Worm (Caenorhabditis elegans): ENCODE data around the gene gur-5.
A peak's percentile ranks its signal among the peaks of the same experiment; 100 is the strongest.

The gur-5 gene

ce11 chrII:5337495-5337840, 52.3 kb downstream of the gur-5 start:
- peak; percentile 7 for TF ChIP-seq nfya-1 (tag; optimal IDR thresholded peaks at IDR 0.05; ENCODE audit: insufficient read depth)
- TF ChIP-seq mdl-1 (tag; optimal IDR thresholded peaks at IDR 0.05) = no peak
- TF ChIP-seq fos-1 (tag; optimal IDR thresholded peaks at IDR 0.05) = peak; percentile 75
- no peak for TF ChIP-seq fkh-2 (tag; optimal IDR thresholded peaks at IDR 0.05)
- no peak for TF ChIP-seq zag-1 (tag; optimal IDR thresholded peaks at IDR 0.05)
- TF ChIP-seq ZK546.5 (tag; optimal IDR thresholded peaks at IDR 0.05) = no peak
- peak; percentile 38 for TF ChIP-seq pha-4 (tag; optimal IDR thresholded peaks at IDR 0.05)
- TF ChIP-seq ztf-11 (tag; optimal IDR thresholded peaks at IDR 0.05) = no peak
- no peak for TF ChIP-seq lsy-12 (tag; optimal IDR thresholded peaks at IDR 0.05)
- no peak for TF ChIP-seq elt-1 (tag; optimal IDR thresholded peaks at IDR 0.05)
- peak; percentile 55 for TF ChIP-seq elt-2 (tag; optimal IDR thresholded peaks at IDR 0.05)
- TF ChIP-seq jun-1 (tag; optimal IDR thresholded peaks at IDR 0.05) = peak; percentile 2
- TF ChIP-seq tbx-2 (tag; optimal IDR thresholded peaks at IDR 0.05) = no peak

ce11 chrII:5338301-5338700, 53.2 kb downstream of the gur-5 start:
- TF ChIP-seq tbx-2 (tag; optimal IDR thresholded peaks at IDR 0.05) (no peak), unc-62 (GFP tag; optimal IDR thresholded peaks at IDR 0.05) (no peak), nhr-28 (tag; optimal IDR thresholded peaks at IDR 0.05) (no peak), ZK546.5 (tag; optimal IDR thresholded peaks at IDR 0.05) (no peak), nfya-1 (tag; optimal IDR thresholded peaks at IDR 0.05; ENCODE audit: insufficient read depth) (peak; percentile 31), ztf-4 (tag; optimal IDR thresholded peaks at IDR 0.05) (no peak), fkh-2 (tag; optimal IDR thresholded peaks at IDR 0.05) (no peak), ama-1 (optimal IDR thresholded peaks at IDR 0.05) (no peak), pqm-1 (tag; optimal IDR thresholded peaks at IDR 0.05) (peak; percentile 48), unc-39 (tag; optimal IDR thresholded peaks at IDR 0.05) (no peak), nhr-43 (tag; optimal IDR thresholded peaks at IDR 0.05; ENCODE audit: poor library complexity, severe bottlenecking) (no peak), lin-15B (tag; optimal IDR thresholded peaks at IDR 0.05) (no peak), nhr-25 (tag; optimal IDR thresholded peaks at IDR 0.05) (no peak), hmg-11 (tag; optimal IDR thresholded peaks at IDR 0.05) (no peak), daf-12 (tag; optimal IDR thresholded peaks at IDR 0.05) (no peak), snpc-4 (tag; optimal IDR thresholded peaks at IDR 0.05) (peak; percentile 1), ceh-16 (tag; optimal IDR thresholded peaks at IDR 0.05) (no peak), aly-2 (tag; optimal IDR thresholded peaks at IDR 0.05) (no peak), ceh-82 (tag; optimal IDR thresholded peaks at IDR 0.05) (no peak), pha-4 (tag; optimal IDR thresholded peaks at IDR 0.05) (peak; percentile 98), eor-1 (tag; optimal IDR thresholded peaks at IDR 0.05) (no peak), elt-3 (tag; optimal IDR thresholded peaks at IDR 0.05) (no peak), sea-2 (GFP tag; optimal IDR thresholded peaks at IDR 0.05) (no peak), nhr-11 (tag; optimal IDR thresholded peaks at IDR 0.05) (no peak), nhr-237 (tag; optimal IDR thresholded peaks at IDR 0.05) (no peak), lsy-12 (tag; optimal IDR thresholded peaks at IDR 0.05) (no peak), nhr-76 (tag; optimal IDR thresholded peaks at IDR 0.05) (no peak), fos-1 (tag; optimal IDR thresholded peaks at IDR 0.05) (no peak), skn-1 (tag; optimal IDR thresholded peaks at IDR 0.05) (peak; percentile 63), elt-2 (tag; optimal IDR thresholded peaks at IDR 0.05) (peak; percentile 85), nhr-67 (tag; optimal IDR thresholded peaks at IDR 0.05) (no peak), jun-1 (tag; optimal IDR thresholded peaks at IDR 0.05) (peak; percentile 78), ceh-9 (tag; optimal IDR thresholded peaks at IDR 0.05) (no peak), nhr-77 (tag; optimal IDR thresholded peaks at IDR 0.05) (no peak), fkh-10 (GFP tag; optimal IDR thresholded peaks at IDR 0.05) (no peak), ztf-11 (tag; optimal IDR thresholded peaks at IDR 0.05) (no peak), mml-1 (tag; optimal IDR thresholded peaks at IDR 0.05) (no peak)

All from whole organism, L3 larva.